Fruit fly (Drosophila melanogaster): ENCODE results near the gene Rim2.

The Rim2 gene

dm6 chr2L:1666789-1667188, 57.4 kb downstream of the Rim2 start:
- TF ChIP-seq usp (GFP tag; optimal IDR thresholded peaks at IDR 0.05) (no peak), psq (optimal IDR thresholded peaks at IDR 0.05) (no peak), pan (optimal IDR thresholded peaks at IDR 0.05) (no peak)

All from whole organism.